Worm (Caenorhabditis elegans) whole organism, midembryonic: ENCODE results near the gene C39D10.8.

Experiments
- cog-1 ChIP-seq: sonication (generic microtip); optimal IDR thresholded peaks from 2 replicates; lab custom pipeline; 2016; ENCODE audit warnings: missing genetic modification characterization, missing compliant biosample characterization
- flt-1 ChIP-seq: fragments of 200-800 bp; sonication (Bioruptor generic); IDR thresholded peaks from 2 replicates; pipeline ENCODE4 v1.3.6; 2022; ENCODE audit warnings: missing genetic modification characterization, missing compliant biosample characterization
- klf-2 ChIP-seq: fragments of 200-800 bp; sonication (Bioruptor generic); conservative IDR thresholded peaks from 2 replicates; pipeline ENCODE4 v1.3.6; 2022; ENCODE audit warnings: missing genetic modification reagents, missing genetic modification characterization, missing compliant biosample characterization
- ref-1 ChIP-seq: fragments of 200-800 bp; sonication (Bioruptor generic); conservative IDR thresholded peaks from 2 replicates; pipeline ENCODE4 v1.3.6; 2022; ENCODE audit warnings: missing genetic modification reagents, missing genetic modification characterization, missing compliant biosample characterization
- tab-1 ChIP-seq: fragments of 200-800 bp; sonication (Bioruptor generic); IDR thresholded peaks from 2 replicates; pipeline ENCODE4 v1.3.6; 2022; ENCODE audit warnings: missing genetic modification characterization, missing compliant biosample characterization
- ztf-29 ChIP-seq: fragments of 200-800 bp; sonication (Bioruptor generic); IDR thresholded peaks from 2 replicates; pipeline ENCODE4 v1.3.6; 2022; ENCODE audit warnings: missing genetic modification reagents, missing genetic modification characterization, missing compliant biosample characterization

DNA sequence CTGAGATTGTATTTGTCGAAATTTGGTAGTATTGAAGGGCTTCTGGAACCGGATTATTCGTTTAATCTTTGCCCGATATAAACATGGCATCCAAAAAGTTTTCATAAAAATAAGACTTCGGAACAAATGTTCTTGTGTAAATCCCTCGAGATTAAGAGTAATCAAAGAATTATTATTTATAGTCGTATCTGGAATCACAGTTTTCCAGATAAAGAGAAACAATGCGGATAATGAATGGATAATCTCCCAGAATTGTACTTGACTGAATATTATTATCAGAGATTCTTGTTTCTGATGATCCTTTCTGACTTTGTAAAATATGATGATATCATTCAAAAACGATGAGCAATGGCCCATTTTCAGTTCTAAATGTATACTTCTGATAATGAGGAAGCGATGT is 40.4 kb upstream of the C39D10.8 start:
- TF ChIP-seq tab-1 (GFP tag; lab: Robert Waterston, UW) = no peak
- no peak for TF ChIP-seq klf-2 (GFP tag; lab: Robert Waterston, UW)
- no peak for TF ChIP-seq ref-1 (GFP tag; lab: Robert Waterston, UW)
- TF ChIP-seq ztf-29 = no peak
- TF ChIP-seq cog-1 (tag; lab: Kevin White, UChicago) = no peak
- TF ChIP-seq flt-1 (GFP tag; lab: Robert Waterston, UW) = no peak
